Worm (Caenorhabditis elegans) whole organism, young adult: ENCODE results near the gene F14D7.14.

ENCODE experiments used
- B0035.1 ChIP-seq: sonication (generic microtip); optimal IDR thresholded peaks from 2 replicates; lab custom pipeline; 2016; ENCODE audit warnings: missing genetic modification characterization, mild to moderate bottlenecking, missing compliant biosample characterization, missing genotype, missing genetic modification reagents
- B0261.1 ChIP-seq: sonication (generic microtip); optimal IDR thresholded peaks from 2 replicates; lab custom pipeline; 2016; ENCODE audit warnings: mild to moderate bottlenecking, missing genetic modification characterization, moderate library complexity, missing compliant biosample characterization
- B0336.3 ChIP-seq: fragments of 200-800 bp; sonication (Bioruptor generic); IDR thresholded peaks from 2 replicates; pipeline ENCODE4 v1.3.6; 2022; ENCODE audit warnings: missing genetic modification characterization, missing compliant biosample characterization
- D2030.7 ChIP-seq: fragments of 200-800 bp; sonication (Bioruptor generic); IDR thresholded peaks from 2 replicates; pipeline ENCODE4 v1.3.6; 2022; ENCODE audit warnings: missing genetic modification reagents, missing genetic modification characterization, missing compliant biosample characterization
- F23B12.7 ChIP-seq: sonication (generic microtip); optimal IDR thresholded peaks from 2 replicates; lab custom pipeline; 2017; ENCODE audit warnings: missing genetic modification characterization, mild to moderate bottlenecking, missing compliant biosample characterization, antibody characterized with exemption, moderate library complexity; ENCODE audit not compliant: insufficient read depth
- F33H1.4 ChIP-seq: fragments of 200-800 bp; sonication (Bioruptor generic); IDR thresholded peaks from 2 replicates; pipeline ENCODE4 v1.3.6; 2022; ENCODE audit warnings: missing genetic modification reagents, missing genetic modification characterization, missing compliant biosample characterization
- F39B2.1 ChIP-seq: fragments of 200-800 bp; sonication (Bioruptor generic); IDR thresholded peaks from 2 replicates; pipeline ENCODE4 v1.3.6; 2022; ENCODE audit warnings: missing genetic modification reagents, missing genetic modification characterization, missing compliant biosample characterization
- F52B5.7 ChIP-seq: sonication (generic microtip); optimal IDR thresholded peaks from 2 replicates; lab custom pipeline; 2016; ENCODE audit warnings: mild to moderate bottlenecking, missing genetic modification characterization, missing compliant biosample characterization
- F57A8.1 ChIP-seq: fragments of 200-800 bp; sonication (Bioruptor generic); optimal IDR thresholded peaks from 2 replicates; lab custom pipeline; 2018; ENCODE audit warnings: mild to moderate bottlenecking, missing genetic modification characterization, moderate library complexity, missing compliant biosample characterization
- K12H6.12 ChIP-seq: fragments of 200-800 bp; sonication (Bioruptor generic); optimal IDR thresholded peaks from 2 replicates; lab custom pipeline; 2018; ENCODE audit warnings: mild to moderate bottlenecking, missing genetic modification characterization, missing compliant biosample characterization
- Y53F4B.3 ChIP-seq: fragments of 200-800 bp; sonication (Bioruptor generic); IDR thresholded peaks from 2 replicates; pipeline ENCODE4 v1.3.6; 2022; ENCODE audit warnings: missing genetic modification reagents, missing genetic modification characterization, missing compliant biosample characterization
- Y53G8AR.9 ChIP-seq: fragments of 200-800 bp; sonication (Bioruptor generic); conservative IDR thresholded peaks from 2 replicates; pipeline ENCODE4 v1.3.6; 2022; ENCODE audit warnings: missing genetic modification reagents, missing genetic modification characterization, missing compliant biosample characterization
- Y79H2A.3 ChIP-seq: fragments of 200-800 bp; sonication (Bioruptor generic); conservative IDR thresholded peaks from 2 replicates; pipeline ENCODE4 v1.3.6; 2022; ENCODE audit warnings: missing genetic modification reagents, missing genetic modification characterization, missing compliant biosample characterization
- ZK185.1 ChIP-seq: sonication (generic microtip); optimal IDR thresholded peaks from 2 replicates; lab custom pipeline; 2016; ENCODE audit warnings: mild to moderate bottlenecking, missing genetic modification characterization, missing compliant biosample characterization; ENCODE audit not compliant: poor library complexity, severe bottlenecking
- ama-1 ChIP-seq, 3 experiments: fragments of 150-350 bp in 1 of 3; sonication (generic microtip) in 2 of 3; optimal IDR thresholded peaks; 2 replicates each; lab custom pipeline; 2014 to 2018; ENCODE audit warnings: missing biosample characterization in 2 of 3, missing genetic modification characterization in 2 of 3, missing genetic modification reagents in 2 of 3
- aptf-2 ChIP-seq: fragments of 200-800 bp; sonication (Bioruptor generic); conservative IDR thresholded peaks from 2 replicates; pipeline ENCODE4 v1.3.6; 2022; ENCODE audit warnings: missing genetic modification reagents, missing genetic modification characterization, missing compliant biosample characterization
- aptf-3 ChIP-seq: fragments of 200-800 bp; sonication (Bioruptor generic); IDR thresholded peaks from 2 replicates; pipeline ENCODE4 v1.3.6; 2022; ENCODE audit warnings: missing genetic modification characterization, missing compliant biosample characterization
- athp-1 ChIP-seq: sonication (generic microtip); optimal IDR thresholded peaks from 2 replicates; lab custom pipeline; 2017; ENCODE audit warnings: mild to moderate bottlenecking, missing genetic modification characterization, missing compliant biosample characterization
- bed-1 ChIP-seq: fragments of 200-800 bp; sonication (Bioruptor generic); IDR thresholded peaks from 2 replicates; pipeline ENCODE4 v1.3.6; 2022; ENCODE audit warnings: missing genetic modification reagents, missing genetic modification characterization, missing compliant biosample characterization
- bed-2 ChIP-seq: fragments of 200-800 bp; sonication (Bioruptor generic); IDR thresholded peaks from 2 replicates; pipeline ENCODE4 v1.3.6; 2022; ENCODE audit warnings: missing genetic modification reagents, missing genetic modification characterization, missing compliant biosample characterization
- ccch-3 ChIP-seq: fragments of 200-800 bp; sonication (Bioruptor generic); optimal IDR thresholded peaks from 2 replicates; lab custom pipeline; 2018; ENCODE audit warnings: mild to moderate bottlenecking, missing genetic modification characterization, missing compliant biosample characterization
- cebp-1 ChIP-seq, 2 experiments: fragments of 200-800 bp in 1 of 2; sonication (Bioruptor generic) in 1 of 2; sonication (generic microtip) in 1 of 2; IDR thresholded peaks in 1 of 2; optimal IDR thresholded peaks in 1 of 2; 2 replicates each; pipeline versions ENCODE4 v1.3.6 to Lab custom; 2017 to 2022; ENCODE audit warnings: missing compliant biosample characterization in 2 of 2, missing genetic modification characterization in 2 of 2, mild to moderate bottlenecking in 1 of 2, missing genetic modification reagents in 1 of 2, moderate library complexity in 1 of 2
- ceh-91 ChIP-seq: fragments of 200-800 bp; sonication (Bioruptor generic); IDR thresholded peaks from 2 replicates; pipeline ENCODE4 v1.3.6; 2022; ENCODE audit warnings: missing genetic modification reagents, missing genetic modification characterization, missing compliant biosample characterization
- dpff-1 ChIP-seq: sonication (generic microtip); optimal IDR thresholded peaks from 2 replicates; lab custom pipeline; 2017; ENCODE audit warnings: mild to moderate bottlenecking, missing genetic modification characterization, missing compliant biosample characterization
- efl-1 ChIP-seq: fragments of 150-350 bp; optimal IDR thresholded peaks from 2 replicates; lab custom pipeline; 2014; ENCODE audit warnings: missing biosample characterization, missing genetic modification reagents, missing genetic modification characterization
- egl-18 ChIP-seq: fragments of 200-800 bp; sonication (Bioruptor generic); IDR thresholded peaks from 2 replicates; pipeline ENCODE4 v1.3.6; 2022; ENCODE audit warnings: missing genetic modification reagents, missing genetic modification characterization, missing compliant biosample characterization
- lag-1 ChIP-seq: fragments of 200-800 bp; sonication (Bioruptor generic); IDR thresholded peaks from 2 replicates; pipeline ENCODE4 v1.3.6; 2022; ENCODE audit warnings: missing genetic modification reagents, missing genetic modification characterization, missing compliant biosample characterization
- let-526 ChIP-seq: fragments of 200-800 bp; sonication (Bioruptor generic); IDR thresholded peaks from 2 replicates; pipeline ENCODE4 v1.3.6; 2022; ENCODE audit warnings: missing genetic modification reagents, missing genetic modification characterization, missing compliant biosample characterization
- lin-26 ChIP-seq: fragments of 200-800 bp; sonication (Bioruptor generic); IDR thresholded peaks from 2 replicates; pipeline ENCODE4 v1.3.6; 2022; ENCODE audit warnings: missing genetic modification reagents, missing genetic modification characterization, missing compliant biosample characterization
- nfya-1 ChIP-seq: sonication (generic microtip); optimal IDR thresholded peaks from 2 replicates; lab custom pipeline; 2017; ENCODE audit warnings: antibody characterized with exemption, missing compliant biosample characterization, missing genetic modification characterization, borderline replicate concordance; ENCODE audit not compliant: insufficient read depth
- nfya-2 ChIP-seq: fragments of 200-800 bp; sonication (Bioruptor generic); IDR thresholded peaks from 2 replicates; pipeline ENCODE4 v1.3.6; 2022; ENCODE audit warnings: missing genetic modification reagents, missing genetic modification characterization, missing compliant biosample characterization
- nfyb-1 ChIP-seq: fragments of 200-800 bp; sonication (Bioruptor generic); IDR thresholded peaks from 2 replicates; pipeline ENCODE4 v1.3.6; 2022; ENCODE audit warnings: missing genetic modification reagents, missing genetic modification characterization, missing compliant biosample characterization
- nhr-120 ChIP-seq: fragments of 200-800 bp; sonication (Bioruptor generic); IDR thresholded peaks from 2 replicates; pipeline ENCODE4 v1.3.6; 2022; ENCODE audit warnings: missing genetic modification characterization, missing compliant biosample characterization
- nhr-80 ChIP-seq: sonication (generic microtip); optimal IDR thresholded peaks from 2 replicates; lab custom pipeline; 2016; ENCODE audit warnings: missing genetic modification characterization, missing compliant biosample characterization
- pha-4 ChIP-seq: fragments of 150-350 bp; sonication (generic microtip); optimal IDR thresholded peaks from 2 replicates; lab custom pipeline; 2014; ENCODE audit warnings: missing biosample characterization, missing genetic modification reagents, missing genetic modification characterization
- rcor-1 ChIP-seq: fragments of 200-800 bp; sonication (Bioruptor generic); IDR thresholded peaks from 2 replicates; pipeline ENCODE4 v1.3.6; 2022; ENCODE audit warnings: missing genetic modification reagents, missing genetic modification characterization, missing compliant biosample characterization
- snpc-1.1 ChIP-seq: sonication (generic microtip); optimal IDR thresholded peaks from 2 replicates; lab custom pipeline; 2017; ENCODE audit warnings: missing genetic modification characterization, mild to moderate bottlenecking, missing compliant biosample characterization, antibody characterized with exemption, moderate library complexity, missing genotype, missing genetic modification reagents; ENCODE audit not compliant: insufficient read depth
- sptf-2 ChIP-seq: fragments of 200-800 bp; sonication (Bioruptor generic); optimal IDR thresholded peaks from 2 replicates; lab custom pipeline; 2018; ENCODE audit warnings: mild to moderate bottlenecking, missing genetic modification characterization, missing compliant biosample characterization
- tbp1 ChIP-seq: fragments of 200-800 bp; sonication (Bioruptor generic); optimal IDR thresholded peaks from 2 replicates; lab custom pipeline; 2018; ENCODE audit warnings: mild to moderate bottlenecking, missing genetic modification characterization, missing compliant biosample characterization
- unc-130 ChIP-seq: sonication (generic microtip); optimal IDR thresholded peaks from 2 replicates; lab custom pipeline; 2016; ENCODE audit warnings: missing genetic modification reagents, missing genetic modification characterization, missing compliant biosample characterization
- unc-62 ChIP-seq: fragments of 150-350 bp; optimal IDR thresholded peaks from 2 replicates; lab custom pipeline; 2014; ENCODE audit warnings: missing biosample characterization, missing genetic modification reagents, missing genetic modification characterization
- zfh-2 ChIP-seq: fragments of 200-800 bp; sonication (Bioruptor generic); conservative IDR thresholded peaks from 2 replicates; pipeline ENCODE4 v1.3.6; 2022; ENCODE audit warnings: missing genetic modification reagents, missing genetic modification characterization, missing compliant biosample characterization
- ztf-18 ChIP-seq: sonication (generic microtip); optimal IDR thresholded peaks from 2 replicates; lab custom pipeline; 2016; ENCODE audit warnings: missing genotype, mild to moderate bottlenecking, missing genetic modification characterization, missing compliant biosample characterization
- ztf-25 ChIP-seq: fragments of 200-800 bp; sonication (Bioruptor generic); IDR thresholded peaks from 2 replicates; pipeline ENCODE4 v1.3.6; 2022; ENCODE audit warnings: missing genetic modification reagents, missing genetic modification characterization, missing compliant biosample characterization
- ztf-28 ChIP-seq: fragments of 200-800 bp; sonication (Bioruptor generic); IDR thresholded peaks from 2 replicates; pipeline ENCODE4 v1.3.6; 2022; ENCODE audit warnings: missing genetic modification reagents, missing genetic modification characterization, missing compliant biosample characterization

Gene F14D7.14

DNA sequence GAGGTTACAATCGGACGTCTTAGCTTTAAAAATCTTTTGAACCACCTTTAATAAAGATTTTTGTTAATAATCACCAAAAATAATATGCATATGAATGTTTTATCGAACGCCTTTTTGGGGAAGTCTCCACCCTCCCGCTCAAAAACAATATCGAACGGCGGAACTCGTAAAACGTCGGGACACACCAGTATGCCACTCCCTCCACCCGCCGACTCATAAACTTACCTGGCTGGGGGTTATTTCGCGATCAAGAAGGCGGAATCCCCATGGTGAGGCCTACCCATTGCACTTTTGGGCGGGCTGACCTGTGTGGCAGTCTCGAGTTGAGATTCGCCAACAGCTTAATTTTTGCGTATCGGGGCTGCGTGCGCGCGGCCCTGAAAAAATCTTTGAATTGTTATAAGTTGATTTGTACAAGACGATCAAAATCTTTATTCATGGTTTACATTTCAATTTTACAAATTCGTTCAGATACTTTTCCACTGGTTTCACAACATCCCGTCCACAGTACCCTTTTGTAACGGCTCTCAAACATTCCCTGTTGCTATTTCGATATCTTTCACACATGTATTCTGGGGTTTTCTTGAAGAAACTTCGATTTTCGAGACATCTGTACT, 42.3 kb upstream of the F14D7.14 start (continued):
- TF ChIP-seq F52B5.7 (no peak), Y53F4B.3 (GFP tag; lab: Robert Waterston, UW) (no peak), K12H6.12 (tag; lab: Kevin White, UChicago) (no peak), nfya-2 (GFP tag; lab: Robert Waterston, UW) (no peak), tbp1 (GFP tag; lab: Kevin White, UChicago) (peak; percentile 23), ztf-25 (no peak), ccch-3 (GFP tag; lab: Kevin White, UChicago) (no peak), F39B2.1 (GFP tag; lab: Robert Waterston, UW) (no peak), B0035.1 (tag; lab: Kevin White, UChicago) (no peak), bed-1 (no peak), let-526 (GFP tag; lab: Robert Waterston, UW) (no peak), lin-26 (GFP tag; lab: Robert Waterston, UW) (0 out of 2 replicates have a peak, but pooled peaks have one; percentile 38), nhr-80 (tag; lab: Kevin White, UChicago) (no peak), ceh-91 (no peak), ama-1 (optimal IDR thresholded peaks at IDR 0.05; lab: Kevin White, UChicago) (no peak), ama-1 (GFP tag; optimal IDR thresholded peaks at IDR 0.05; lab: Kevin White, UChicago) (no peak), unc-62 (GFP tag; lab: Kevin White, UChicago) (no peak), F57A8.1 (GFP tag; lab: Kevin White, UChicago) (no peak), athp-1 (no peak), lag-1 (GFP tag; lab: Robert Waterston, UW) (no peak), unc-130 (GFP tag; lab: Kevin White, UChicago) (no peak), cebp-1 (GFP tag; IDR thresholded peaks at IDR 0.05; lab: Robert Waterston, UW) (no peak), cebp-1 (tag; optimal IDR thresholded peaks at IDR 0.05; lab: Kevin White, UChicago) (no peak), D2030.7 (GFP tag; lab: Robert Waterston, UW) (peak; percentile 81), B0336.3 (GFP tag; lab: Robert Waterston, UW) (no peak), snpc-1.1 (tag; lab: Kevin White, UChicago) (peak; percentile 92), nfyb-1 (GFP tag; lab: Robert Waterston, UW) (no peak), rcor-1 (GFP tag; lab: Robert Waterston, UW) (peak; percentile 76), zfh-2 (no peak), egl-18 (no peak), aptf-3 (GFP tag; lab: Robert Waterston, UW) (no peak), F23B12.7 (tag; lab: Kevin White, UChicago) (no peak), B0261.1 (no peak), ztf-28 (GFP tag; lab: Robert Waterston, UW) (0 out of 2 replicates have a peak, but pooled peaks have one; percentile 5), pha-4 (tag; lab: Kevin White, UChicago) (no peak), aptf-2 (GFP tag; lab: Robert Waterston, UW) (0 out of 2 replicates have a peak, but pooled peaks have one; percentile 31), nhr-120 (GFP tag; lab: Robert Waterston, UW) (no peak), ZK185.1 (tag; lab: Kevin White, UChicago) (no peak), sptf-2 (peak; percentile 26), Y53G8AR.9 (GFP tag; lab: Robert Waterston, UW) (no peak), dpff-1 (tag; lab: Kevin White, UChicago) (no peak), F33H1.4 (GFP tag; lab: Robert Waterston, UW) (peak; percentile 38; the same call in 1 of the 2 replicates), efl-1 (no peak), nfya-1 (tag; lab: Kevin White, UChicago) (no peak), bed-2 (GFP tag; lab: Robert Waterston, UW) (no peak), Y79H2A.3 (no peak), ztf-18 (tag; lab: Kevin White, UChicago) (no peak)
